Worm (Caenorhabditis elegans): ENCODE measurements around the gene ttr-13.

ttr-13 gene

ce11 chrV:20633619-20634018 is 3.1 kb downstream of the ttr-13 start, which contains the start of gene F46B3.15:
Gene F46B3.15 (minus strand): TSS chrV:20633719.
- TF ChIP-seq snpc-1.2 (GFP tag; IDR thresholded peaks at IDR 0.05) (no peak), unc-62 (GFP tag; optimal IDR thresholded peaks at IDR 0.05 in 1 of 2) (no peak), unc-62 (tag; optimal IDR thresholded peaks at IDR 0.05) (no peak), zfp-2 (tag; optimal IDR thresholded peaks at IDR 0.05) (no peak), set-16 (GFP tag; IDR thresholded peaks at IDR 0.05) (no peak), ceh-44 (GFP tag; IDR thresholded peaks at IDR 0.05) (no peak), hlh-30 (tag; optimal IDR thresholded peaks at IDR 0.05; ENCODE audit: insufficient read depth) (no peak), lsy-2 (tag; optimal IDR thresholded peaks at IDR 0.05) (no peak), ceh-82 (tag; optimal IDR thresholded peaks at IDR 0.05) (no peak), pqm-1 (tag; optimal IDR thresholded peaks at IDR 0.05) (no peak), Y75B8A.6 (GFP tag; IDR thresholded peaks at IDR 0.05) (no peak), ama-1 (optimal IDR thresholded peaks at IDR 0.05) (no peak), fos-1 (tag; optimal IDR thresholded peaks at IDR 0.05) (no peak), dmd-8 (GFP tag; IDR thresholded peaks at IDR 0.05) (no peak), lin-13 (GFP tag; optimal IDR thresholded peaks at IDR 0.05) (no peak), nhr-6 (tag; optimal IDR thresholded peaks at IDR 0.05) (no peak), egl-27 (tag; optimal IDR thresholded peaks at IDR 0.05) (no peak), saeg-2 (GFP tag; IDR thresholded peaks at IDR 0.05) (no peak), lir-3 (tag; optimal IDR thresholded peaks at IDR 0.05) (no peak)

- no peak for TF ChIP-seq madf-5 (GFP tag; IDR thresholded peaks at IDR 0.05)
- TF ChIP-seq php-3 (GFP tag; IDR thresholded peaks at IDR 0.05), result no peak
- TF ChIP-seq ceh-44 (GFP tag; IDR thresholded peaks at IDR 0.05), result no peak
- no peak for TF ChIP-seq spr-3 (GFP tag; optimal IDR thresholded peaks at IDR 0.05)
- TF ChIP-seq dmd-9 (GFP tag; IDR thresholded peaks at IDR 0.05), result no peak
- TF ChIP-seq zfp-2 (tag; optimal IDR thresholded peaks at IDR 0.05), result no peak
- TF ChIP-seq set-16 (GFP tag; IDR thresholded peaks at IDR 0.05), result no peak
- TF ChIP-seq tag-97 (GFP tag; IDR thresholded peaks at IDR 0.05), result no peak
- TF ChIP-seq sdz-12 (GFP tag; optimal IDR thresholded peaks at IDR 0.05), result no peak
- TF ChIP-seq nhr-28 (tag; optimal IDR thresholded peaks at IDR 0.05), result no peak
- no peak for TF ChIP-seq R02D3.7 (tag; optimal IDR thresholded peaks at IDR 0.05)
- no peak for TF ChIP-seq dpl-1 (GFP tag; optimal IDR thresholded peaks at IDR 0.05)
- TF ChIP-seq snpc-4 (tag; optimal IDR thresholded peaks at IDR 0.05), result no peak
- no peak for TF ChIP-seq lin-13 (GFP tag; optimal IDR thresholded peaks at IDR 0.05)
- no peak for TF ChIP-seq Y75B8A.6 (GFP tag; IDR thresholded peaks at IDR 0.05)
Measured at ce11 chrV:20631255-20631654, 5.5 kb downstream of the ttr-13 start, which contains the start of gene F46B3.14. Gene F46B3.14 (minus strand): TSS chrV:20631355.

ce11 chrV:20626043-20626761 is 10.6 kb downstream of the ttr-13 start, which contains the start of the genes F46B3.9 and srz-18:
Gene F46B3.9 (minus strand): TSS chrV:20626143.
Gene srz-18 (plus strand): TSS chrV:20626711.
- TF ChIP-seq T26A8.4 (GFP tag; IDR thresholded peaks at IDR 0.05) (no peak), Y5F2A.4 (GFP tag; optimal IDR thresholded peaks at IDR 0.05) (no peak), aha-1 (tag) (peak; percentile 30)

ce11 chrV:20625260-20625659 is 11.5 kb downstream of the ttr-13 start:
- TF ChIP-seq F49E8.2 (tag; optimal IDR thresholded peaks at IDR 0.05; ENCODE audit: borderline replicate concordance), result no peak
- TF ChIP-seq unc-62 (GFP tag; optimal IDR thresholded peaks at IDR 0.05 in 1 of 2), result peak in 1 of 2 experiments; percentile 95
- no peak for TF ChIP-seq unc-62 (tag; optimal IDR thresholded peaks at IDR 0.05)

- TF ChIP-seq spr-3 (GFP tag; optimal IDR thresholded peaks at IDR 0.05), result no peak
- TF ChIP-seq dmd-6 (GFP tag; IDR thresholded peaks at IDR 0.05), result no peak
- TF ChIP-seq R02D3.7 (tag; optimal IDR thresholded peaks at IDR 0.05), result no peak
- no peak for TF ChIP-seq dmd-8 (GFP tag; IDR thresholded peaks at IDR 0.05)
- TF ChIP-seq nhr-42 (GFP tag; IDR thresholded peaks at IDR 0.05), result no peak
- no peak for TF ChIP-seq zfp-3 (GFP tag; conservative IDR thresholded peaks at IDR 0.05)
- no peak for TF ChIP-seq ceh-28 (tag; optimal IDR thresholded peaks at IDR 0.05)
- TF ChIP-seq unc-130 (GFP tag; optimal IDR thresholded peaks at IDR 0.05), result no peak
- TF ChIP-seq ama-1 (optimal IDR thresholded peaks at IDR 0.05), result no peak
- no peak for TF ChIP-seq fos-1 (tag; optimal IDR thresholded peaks at IDR 0.05)
- no peak for TF ChIP-seq F49E8.2 (tag; optimal IDR thresholded peaks at IDR 0.05; ENCODE audit: borderline replicate concordance)
- no peak for TF ChIP-seq T26A8.4 (GFP tag; IDR thresholded peaks at IDR 0.05)
- no peak for TF ChIP-seq zip-2 (tag; optimal IDR thresholded peaks at IDR 0.05)
- TF ChIP-seq F44E2.7 (GFP tag; IDR thresholded peaks at IDR 0.05), result no peak
Measured at ce11 chrV:20623060-20623459, 13.7 kb downstream of the ttr-13 start, which contains the start of gene F46B3.8. Gene F46B3.8 (minus strand): TSS chrV:20623160.
